Worm (Caenorhabditis elegans) whole organism, late embryonic: ENCODE data around the gene H38K22.9.

Experiments
- C08G9.2 ChIP-seq: sonication (generic microtip); optimal IDR thresholded peaks from 2 replicates; lab custom pipeline; 2016; ENCODE audit warnings: mild to moderate bottlenecking, missing genetic modification characterization, moderate library complexity, missing compliant biosample characterization
- F13H6.1 ChIP-seq: sonication (generic microtip); optimal IDR thresholded peaks from 2 replicates; lab custom pipeline; 2016; ENCODE audit warnings: missing genetic modification characterization, missing compliant biosample characterization
- K09A11.1 ChIP-seq: sonication (generic microtip); optimal IDR thresholded peaks from 2 replicates; lab custom pipeline; 2017; ENCODE audit warnings: antibody characterized with exemption, mild to moderate bottlenecking, missing genetic modification characterization, missing compliant biosample characterization; ENCODE audit not compliant: insufficient read depth
- T23F11.4 ChIP-seq: fragments of 200-800 bp; sonication (Bioruptor generic); optimal IDR thresholded peaks from 2 replicates; lab custom pipeline; 2018; ENCODE audit warnings: mild to moderate bottlenecking, missing genetic modification characterization, missing compliant biosample characterization
- ceh-18 ChIP-seq: sonication (generic microtip); optimal IDR thresholded peaks from 2 replicates; lab custom pipeline; 2016; ENCODE audit warnings: missing genetic modification characterization, missing compliant biosample characterization
- ceh-19 ChIP-seq: fragments of 200-800 bp; sonication (Bioruptor generic); optimal IDR thresholded peaks from 2 replicates; lab custom pipeline; 2018; ENCODE audit warnings: mild to moderate bottlenecking, missing genetic modification characterization, missing compliant biosample characterization
- ceh-22 ChIP-seq: sonication (generic microtip); optimal IDR thresholded peaks from 2 replicates; lab custom pipeline; 2017; ENCODE audit warnings: missing biosample characterization, missing genetic modification characterization
- ceh-30 ChIP-seq: fragments of 150-350 bp; optimal IDR thresholded peaks from 2 replicates; lab custom pipeline; 2014; ENCODE audit warnings: missing biosample characterization, missing genetic modification characterization
- ceh-31 ChIP-seq: sonication (generic microtip); optimal IDR thresholded peaks from 2 replicates; lab custom pipeline; 2016; ENCODE audit warnings: missing genetic modification characterization, missing compliant biosample characterization
- ceh-34 ChIP-seq: sonication (generic microtip); optimal IDR thresholded peaks from 2 replicates; lab custom pipeline; 2016; ENCODE audit warnings: mild to moderate bottlenecking, missing genetic modification characterization, missing compliant biosample characterization
- ceh-48 ChIP-seq: sonication (generic microtip); optimal IDR thresholded peaks from 2 replicates; lab custom pipeline; 2016; ENCODE audit warnings: missing genetic modification characterization, inconsistent platforms, missing compliant biosample characterization
- ceh-6 ChIP-seq: fragments of 200-800 bp; sonication (Bioruptor generic); optimal IDR thresholded peaks from 2 replicates; lab custom pipeline; 2018; ENCODE audit warnings: mild to moderate bottlenecking, missing genetic modification characterization, missing compliant biosample characterization
- elt-4 ChIP-seq: sonication (generic microtip); optimal IDR thresholded peaks from 2 replicates; lab custom pipeline; 2016; ENCODE audit warnings: missing genetic modification characterization, missing compliant biosample characterization
- gmeb-2 ChIP-seq: sonication (generic microtip); optimal IDR thresholded peaks from 2 replicates; lab custom pipeline; 2016; ENCODE audit warnings: missing genetic modification characterization, inconsistent platforms, missing compliant biosample characterization
- hlh-8 ChIP-seq: sonication (generic microtip); optimal IDR thresholded peaks from 2 replicates; lab custom pipeline; 2016; ENCODE audit warnings: missing genotype, missing genetic modification characterization, missing compliant biosample characterization
- lim-6 ChIP-seq: sonication (generic microtip); optimal IDR thresholded peaks from 2 replicates; lab custom pipeline; 2016; ENCODE audit warnings: missing genetic modification characterization, missing compliant biosample characterization
- lin-11 ChIP-seq: fragments of 200-800 bp; sonication (Bioruptor generic); optimal IDR thresholded peaks from 2 replicates; lab custom pipeline; 2018; ENCODE audit warnings: mild to moderate bottlenecking, missing genetic modification characterization, missing compliant biosample characterization
- madf-2 ChIP-seq: sonication (generic microtip); optimal IDR thresholded peaks from 2 replicates; lab custom pipeline; 2017; ENCODE audit warnings: missing genetic modification characterization, missing compliant biosample characterization
- nfya-1 ChIP-seq: sonication (generic microtip); optimal IDR thresholded peaks from 2 replicates; lab custom pipeline; 2017; ENCODE audit warnings: missing genetic modification characterization, mild to moderate bottlenecking, missing compliant biosample characterization, antibody characterized with exemption, moderate library complexity
- nhr-232 ChIP-seq: sonication (generic microtip); optimal IDR thresholded peaks from 2 replicates; lab custom pipeline; 2016; ENCODE audit warnings: missing genetic modification characterization, missing compliant biosample characterization
- pag-3 ChIP-seq: sonication (generic microtip); optimal IDR thresholded peaks from 2 replicates; lab custom pipeline; 2016; ENCODE audit warnings: missing compliant biosample characterization, missing genetic modification characterization, borderline replicate concordance
- pat-9 ChIP-seq: fragments of 200-800 bp; sonication (Bioruptor generic); optimal IDR thresholded peaks from 2 replicates; lab custom pipeline; 2018; ENCODE audit warnings: mild to moderate bottlenecking, missing genetic modification characterization, moderate library complexity, missing compliant biosample characterization
- pax-1 ChIP-seq: fragments of 150-350 bp; optimal IDR thresholded peaks from 2 replicates; lab custom pipeline; 2014; ENCODE audit warnings: missing biosample characterization, missing genetic modification characterization
- pros-1 ChIP-seq: fragments of 150-350 bp; optimal IDR thresholded peaks from 2 replicates; lab custom pipeline; 2014; ENCODE audit warnings: missing biosample characterization, missing genetic modification reagents, missing genetic modification characterization
- ref-2 ChIP-seq: sonication (generic microtip); optimal IDR thresholded peaks from 2 replicates; lab custom pipeline; 2016; ENCODE audit warnings: missing genetic modification characterization, missing compliant biosample characterization
- rnt-1 ChIP-seq: sonication (generic microtip); optimal IDR thresholded peaks from 2 replicates; lab custom pipeline; 2016; ENCODE audit warnings: missing genetic modification characterization, missing compliant biosample characterization
- sdc-2 ChIP-seq: sonication (generic microtip); optimal IDR thresholded peaks from 2 replicates; lab custom pipeline; 2016; ENCODE audit warnings: missing genotype, missing genetic modification characterization, missing compliant biosample characterization
- sox-2 ChIP-seq: fragments of 200-800 bp; sonication (Bioruptor generic); IDR thresholded peaks from 2 replicates; pipeline ENCODE4 v1.3.6; 2022; ENCODE audit warnings: missing genetic modification reagents, missing genetic modification characterization, missing compliant biosample characterization
- tbx-2 ChIP-seq: sonication (generic microtip); optimal IDR thresholded peaks from 2 replicates; lab custom pipeline; 2016; ENCODE audit warnings: missing genetic modification characterization, missing compliant biosample characterization
- unc-55 ChIP-seq: sonication (generic microtip); optimal IDR thresholded peaks from 2 replicates; lab custom pipeline; 2017; ENCODE audit warnings: missing biosample characterization, missing genetic modification reagents, missing genetic modification characterization
- zip-5 ChIP-seq: sonication (generic microtip); optimal IDR thresholded peaks from 2 replicates; lab custom pipeline; 2016; ENCODE audit warnings: missing genetic modification characterization, missing compliant biosample characterization
- ztf-16 ChIP-seq: sonication (generic microtip); optimal IDR thresholded peaks from 2 replicates; lab custom pipeline; 2017; ENCODE audit warnings: missing genetic modification characterization, missing compliant biosample characterization

The H38K22.9 gene

DNA sequence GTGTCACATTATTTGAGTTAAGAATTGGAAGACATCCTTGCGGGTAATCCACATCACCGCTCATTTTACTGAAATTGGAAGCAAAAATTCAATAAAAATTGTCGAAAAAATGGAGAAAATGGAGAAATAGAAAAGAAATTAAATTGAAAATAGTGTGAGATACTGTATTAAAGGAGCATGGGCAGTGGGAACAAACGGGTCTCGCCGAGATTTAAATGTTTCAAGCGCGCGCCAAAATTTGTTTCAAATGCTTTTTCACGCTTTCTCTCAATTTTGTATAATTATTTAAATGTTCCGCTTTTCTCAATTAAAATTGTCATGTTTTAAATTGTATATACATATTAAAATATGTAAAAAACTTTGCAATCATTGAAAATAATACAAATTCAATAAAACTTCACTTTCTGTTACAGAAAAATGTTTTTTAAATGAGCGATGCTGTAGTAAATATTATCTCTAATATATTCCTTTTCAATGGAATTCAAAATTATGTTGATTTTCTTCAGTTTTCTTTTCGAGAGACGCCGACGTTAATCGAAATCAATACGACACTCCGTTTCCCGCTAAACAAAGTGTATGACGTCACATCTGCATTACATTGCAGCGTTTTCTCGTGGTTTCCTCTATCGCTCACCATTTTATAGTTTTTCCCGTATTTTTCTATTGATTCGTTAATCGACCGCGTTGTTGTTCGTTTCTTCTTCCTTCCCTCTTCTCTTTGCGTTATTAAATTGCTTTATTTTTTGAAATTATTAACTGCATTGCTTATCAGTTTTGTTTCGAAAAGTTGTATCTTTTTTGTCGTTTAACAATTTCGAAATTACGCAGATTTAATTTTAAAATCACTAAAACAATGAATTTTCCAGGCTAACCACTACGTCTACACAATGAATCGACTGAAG lies 10.6 kb upstream of the H38K22.9 start, which contains the start of the genes evl-14 and dcn-1 (continued):
- no peak for TF ChIP-seq K09A11.1
- TF ChIP-seq madf-2 (tag; lab: Kevin White, UChicago): no peak
- TF ChIP-seq ref-2 (tag; lab: Kevin White, UChicago): no peak

DNA sequence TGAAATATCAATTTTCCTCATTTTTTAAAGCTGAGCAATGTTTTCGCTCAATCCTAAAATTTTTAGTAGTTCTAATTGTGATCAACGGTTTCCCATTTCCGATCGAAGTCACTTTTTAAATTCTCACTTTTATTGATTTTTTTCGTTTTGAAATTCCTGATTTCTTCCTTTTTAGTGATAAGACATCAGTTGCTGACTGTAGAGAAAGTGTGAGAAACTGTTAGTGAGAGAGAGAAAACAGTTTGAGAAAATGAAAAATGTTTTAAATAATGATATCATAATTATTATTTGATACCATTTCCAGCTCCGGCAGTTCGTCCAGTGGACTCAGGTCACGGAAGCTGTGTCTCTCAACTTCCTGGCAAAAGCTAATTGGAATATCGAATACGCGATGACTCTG lies 9.5 kb upstream of the H38K22.9 start:
- TF ChIP-seq ztf-16 (tag; lab: Kevin White, UChicago) (no peak), ceh-19 (GFP tag; lab: Kevin White, UChicago) (no peak), F13H6.1 (tag; lab: Kevin White, UChicago) (no peak), T23F11.4 (GFP tag; lab: Kevin White, UChicago) (no peak), unc-55 (no peak), zip-5 (tag; lab: Kevin White, UChicago) (no peak), pat-9 (no peak), ceh-30 (tag; lab: Kevin White, UChicago) (no peak), ceh-22 (tag; lab: Kevin White, UChicago) (no peak), rnt-1 (tag; lab: Kevin White, UChicago) (no peak), ceh-48 (no peak)

DNA sequence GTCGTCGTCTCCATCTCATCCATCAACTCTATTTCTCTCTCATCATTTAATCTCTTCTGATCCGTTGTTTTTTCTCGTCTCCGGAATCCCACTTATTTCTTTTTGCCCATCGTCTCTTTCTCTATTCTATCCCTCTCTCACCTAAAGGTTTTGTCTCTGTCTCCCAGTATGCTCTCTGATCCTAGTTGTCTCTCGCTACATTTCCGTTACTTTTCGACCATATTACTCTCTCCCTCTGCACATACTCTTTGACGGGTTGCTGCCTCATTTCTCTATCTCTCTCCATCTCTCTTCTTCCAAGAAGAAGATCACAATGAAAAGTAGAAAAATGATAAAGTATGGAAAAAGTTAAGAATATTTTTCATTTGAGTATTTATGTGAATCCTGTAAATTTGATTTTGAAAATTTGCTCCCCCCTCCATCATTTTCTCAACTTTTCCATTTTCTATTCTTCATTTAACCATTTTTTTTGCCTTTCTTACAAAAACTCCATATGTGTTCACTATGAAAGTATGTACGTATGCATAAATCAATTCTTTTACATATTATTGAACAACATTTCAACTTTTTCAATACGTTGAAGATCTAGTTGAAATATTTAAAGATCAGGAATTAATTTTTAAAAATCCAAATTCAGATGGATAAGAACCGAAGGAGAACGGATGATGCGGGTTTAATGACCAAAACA lies 6.8 kb upstream of the H38K22.9 start, which contains the start of gene tag-131:
TSS of gene tag-131 (plus strand) at position 638 of the 688 bp plus-strand sequence.
- TF ChIP-seq nhr-232 (no peak), pros-1 (tag; lab: Kevin White, UChicago) (no peak), ceh-30 (tag; lab: Kevin White, UChicago) (no peak), pag-3 (tag; lab: Kevin White, UChicago) (no peak), gmeb-2 (tag; lab: Kevin White, UChicago) (no peak), unc-55 (peak; percentile 81), elt-4 (tag; lab: Kevin White, UChicago) (no peak), pax-1 (tag; lab: Kevin White, UChicago) (no peak), nfya-1 (tag; lab: Kevin White, UChicago) (peak; percentile 63), ceh-6 (GFP tag; lab: Kevin White, UChicago) (no peak), tbx-2 (tag; lab: Kevin White, UChicago) (peak; percentile 31), ceh-18 (peak; percentile 36)

DNA sequence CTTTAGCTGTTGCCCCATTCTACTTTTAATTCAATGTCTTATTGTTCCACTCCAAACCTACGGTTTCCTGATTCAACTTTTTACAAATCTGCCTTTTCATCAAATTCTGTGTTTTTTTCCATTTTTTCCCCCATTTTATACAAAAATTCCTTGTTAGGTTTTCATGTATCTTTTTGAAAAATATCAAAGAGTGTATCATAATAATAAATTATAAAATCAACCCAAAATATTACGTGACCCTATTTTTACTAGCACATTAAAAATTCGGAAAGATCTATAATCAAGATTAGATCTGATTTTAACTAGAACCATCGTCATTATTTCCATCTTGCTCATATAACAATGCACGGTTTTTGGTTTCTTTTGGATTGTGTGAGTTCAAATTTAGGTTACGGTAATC lies 3.8 kb upstream of the H38K22.9 start, which contains the start of gene H38K22.6:
TSS of gene H38K22.6 (plus strand) at position 301 of the 400 bp plus-strand sequence.
- no peak for TF ChIP-seq ztf-16 (tag; lab: Kevin White, UChicago)
- no peak for TF ChIP-seq lin-11 (tag; lab: Kevin White, UChicago)
- no peak for TF ChIP-seq hlh-8 (tag; lab: Kevin White, UChicago)
- no peak for TF ChIP-seq pros-1 (tag; lab: Kevin White, UChicago)
- no peak for TF ChIP-seq C08G9.2 (tag; lab: Kevin White, UChicago)
- no peak for TF ChIP-seq lim-6 (tag; lab: Kevin White, UChicago)
- TF ChIP-seq ceh-22 (tag; lab: Kevin White, UChicago): no peak
- no peak for TF ChIP-seq sdc-2 (tag; lab: Kevin White, UChicago)
- TF ChIP-seq madf-2 (tag; lab: Kevin White, UChicago): no peak
- no peak for TF ChIP-seq sox-2 (GFP tag; lab: Robert Waterston, UW)
- no peak for TF ChIP-seq ceh-34 (tag; lab: Kevin White, UChicago)
- TF ChIP-seq ceh-31 (tag; lab: Kevin White, UChicago): no peak
